Worm (Caenorhabditis elegans) whole organism, L4 larva: ENCODE measurements around the gene F59E11.2.

Source experiments
- F37D6.2 ChIP-seq: sonication (generic microtip); optimal IDR thresholded peaks from 2 replicates; lab custom pipeline; 2016; ENCODE audit warnings: mild to moderate bottlenecking, missing genetic modification characterization, missing compliant biosample characterization
- T26A8.4 ChIP-seq: fragments of 200-800 bp; sonication (Bioruptor generic); IDR thresholded peaks from 2 replicates; pipeline ENCODE4 v1.3.6; 2022; ENCODE audit warnings: missing genetic modification characterization, missing compliant biosample characterization
- Y75B8A.6 ChIP-seq: fragments of 200-800 bp; sonication (Bioruptor generic); IDR thresholded peaks from 2 replicates; pipeline ENCODE4 v1.3.6; 2022; ENCODE audit warnings: missing genetic modification reagents, missing genetic modification characterization, missing compliant biosample characterization
- aha-1 ChIP-seq: fragments of 150-350 bp; peaks from one replicate; lab custom pipeline; 2014; ENCODE audit warnings: missing biosample characterization, missing genetic modification characterization
- ceh-62 ChIP-seq: sonication (generic microtip); optimal IDR thresholded peaks from 2 replicates; lab custom pipeline; 2017; ENCODE audit warnings: missing biosample characterization, missing genetic modification characterization
- ceh-82 ChIP-seq: sonication (generic microtip); optimal IDR thresholded peaks from 2 replicates; lab custom pipeline; 2017; ENCODE audit warnings: missing biosample characterization, missing genetic modification characterization
- ces-1 ChIP-seq: fragments of 150-350 bp; sonication (generic microtip); optimal IDR thresholded peaks from 4 replicates; lab custom pipeline; 2014; ENCODE audit warnings: missing biosample characterization, missing genetic modification reagents, missing genetic modification characterization
- ctbp-1 ChIP-seq: fragments of 200-800 bp; sonication (Bioruptor generic); IDR thresholded peaks from 2 replicates; pipeline ENCODE4 v1.3.6; 2022; ENCODE audit warnings: missing genetic modification reagents, missing genetic modification characterization, missing compliant biosample characterization
- daf-16 ChIP-seq, 3 experiments: sonication (generic microtip); optimal IDR thresholded peaks; 2 replicates each; lab custom pipeline; 2016 to 2017; ENCODE audit warnings: missing genetic modification characterization in 3 of 3, missing genetic modification reagents in 3 of 3, mild to moderate bottlenecking in 2 of 3, missing compliant biosample characterization in 2 of 3, missing biosample characterization in 1 of 3, moderate library complexity in 1 of 3
- duxl-1 ChIP-seq: sonication (generic microtip); optimal IDR thresholded peaks from 2 replicates; lab custom pipeline; 2016; ENCODE audit warnings: mild to moderate bottlenecking, missing genetic modification characterization, moderate library complexity, missing compliant biosample characterization; ENCODE audit not compliant: poor library complexity
- fkh-10 ChIP-seq: fragments of 150-350 bp; optimal IDR thresholded peaks from 2 replicates; lab custom pipeline; 2014; ENCODE audit warnings: missing biosample characterization, missing genetic modification reagents, missing genetic modification characterization
- hif-1 ChIP-seq, 2 experiments: sonication (generic microtip); optimal IDR thresholded peaks; 2 replicates each; lab custom pipeline; 2016 to 2017; ENCODE audit warnings: missing compliant biosample characterization in 2 of 2, missing genetic modification characterization in 2 of 2, missing genetic modification reagents in 2 of 2, missing genotype in 2 of 2, mild to moderate bottlenecking in 1 of 2
- hlh-11 ChIP-seq: fragments of 200-800 bp; sonication (Bioruptor generic); optimal IDR thresholded peaks from 2 replicates; lab custom pipeline; 2018; ENCODE audit warnings: mild to moderate bottlenecking, missing genetic modification characterization, missing compliant biosample characterization
- lin-1 ChIP-seq: fragments of 200-800 bp; sonication (Bioruptor generic); IDR thresholded peaks from 2 replicates; pipeline ENCODE4 v1.3.6; 2022; ENCODE audit warnings: missing genetic modification reagents, missing genetic modification characterization, missing compliant biosample characterization
- lin-13 ChIP-seq: fragments of 150-350 bp; optimal IDR thresholded peaks from 2 replicates; lab custom pipeline; 2014; ENCODE audit warnings: missing biosample characterization, missing genetic modification reagents, missing genetic modification characterization
- mdl-1 ChIP-seq, 2 experiments: fragments of 150-350 bp in 1 of 2; sonication (generic microtip) in 1 of 2; optimal IDR thresholded peaks; 2 replicates each; lab custom pipeline; 2014 to 2017; ENCODE audit warnings: missing biosample characterization in 2 of 2, missing genetic modification characterization in 2 of 2
- mdt-29 ChIP-seq: fragments of 200-800 bp; sonication (Bioruptor generic); IDR thresholded peaks from 2 replicates; pipeline ENCODE4 v1.3.6; 2022; ENCODE audit warnings: missing genetic modification reagents, missing genetic modification characterization, missing compliant biosample characterization
- mxl-3 ChIP-seq: fragments of 200-800 bp; sonication (Bioruptor generic); optimal IDR thresholded peaks from 2 replicates; lab custom pipeline; 2018; ENCODE audit warnings: mild to moderate bottlenecking, missing genetic modification characterization, missing compliant biosample characterization
- nhr-25 ChIP-seq: sonication (generic microtip); optimal IDR thresholded peaks from 2 replicates; lab custom pipeline; 2017; ENCODE audit warnings: missing genetic modification characterization, mild to moderate bottlenecking, missing compliant biosample characterization, antibody characterized with exemption, moderate library complexity, borderline replicate concordance; ENCODE audit not compliant: insufficient read depth
- nhr-28 ChIP-seq: fragments of 150-350 bp; optimal IDR thresholded peaks from 2 replicates; lab custom pipeline; 2014; ENCODE audit warnings: missing biosample characterization, missing genetic modification characterization
- nhr-42 ChIP-seq: fragments of 200-800 bp; sonication (Bioruptor generic); IDR thresholded peaks from 2 replicates; pipeline ENCODE4 v1.3.6; 2022; ENCODE audit warnings: missing genetic modification characterization, missing compliant biosample characterization
- nhr-48 ChIP-seq: sonication (generic microtip); optimal IDR thresholded peaks from 2 replicates; lab custom pipeline; 2016; ENCODE audit warnings: mild to moderate bottlenecking, missing genetic modification characterization, missing compliant biosample characterization
- nhr-6 ChIP-seq: fragments of 150-350 bp; optimal IDR thresholded peaks from 2 replicates; lab custom pipeline; 2014; ENCODE audit warnings: missing biosample characterization, missing genetic modification characterization
- pha-4 ChIP-seq, 2 experiments: fragments of 150-350 bp in 1 of 2; fragments of 200-800 bp in 1 of 2; sonication (Bioruptor generic) in 1 of 2; IDR thresholded peaks in 1 of 2; optimal IDR thresholded peaks in 1 of 2; 2 replicates each; pipeline versions ENCODE4 v1.3.6 to Lab custom; 2014 to 2022; ENCODE audit warnings: missing genetic modification characterization in 2 of 2, missing genetic modification reagents in 2 of 2, missing biosample characterization in 1 of 2, missing compliant biosample characterization in 1 of 2
- php-3 ChIP-seq: fragments of 200-800 bp; sonication (Bioruptor generic); IDR thresholded peaks from 2 replicates; pipeline ENCODE4 v1.3.6; 2022; ENCODE audit warnings: missing genetic modification reagents, missing genetic modification characterization, missing compliant biosample characterization
- rbr-2 ChIP-seq: sonication (generic microtip); optimal IDR thresholded peaks from 2 replicates; lab custom pipeline; 2016; ENCODE audit warnings: missing genotype, missing genetic modification characterization, missing compliant biosample characterization
- set-16 ChIP-seq: fragments of 200-800 bp; sonication (Bioruptor generic); IDR thresholded peaks from 2 replicates; pipeline ENCODE4 v1.3.6; 2022; ENCODE audit warnings: missing genetic modification reagents, missing genetic modification characterization, missing compliant biosample characterization
- snpc-1.2 ChIP-seq: fragments of 200-800 bp; sonication (Bioruptor generic); IDR thresholded peaks from 2 replicates; pipeline ENCODE4 v1.3.6; 2022; ENCODE audit warnings: missing genetic modification reagents, missing genetic modification characterization, missing compliant biosample characterization
- spr-1 ChIP-seq: sonication (generic microtip); optimal IDR thresholded peaks from 2 replicates; lab custom pipeline; 2016; ENCODE audit warnings: mild to moderate bottlenecking, missing genetic modification characterization, missing compliant biosample characterization
- tra-1 ChIP-seq: fragments of 200-800 bp; sonication (Bioruptor generic); IDR thresholded peaks from 2 replicates; pipeline ENCODE4 v1.3.6; 2022; ENCODE audit warnings: missing genetic modification reagents, missing genetic modification characterization, missing compliant biosample characterization
- unc-62 ChIP-seq, 3 experiments: fragments of 150-350 bp in 1 of 3; sonication (generic microtip); optimal IDR thresholded peaks in 2 of 3; peaks in 1 of 3; 1 replicate in 1 of 3; 2 replicates in 2 of 3; lab custom pipeline; 2014 to 2017; ENCODE audit warnings: missing biosample characterization in 3 of 3, missing genetic modification characterization in 3 of 3, missing genetic modification reagents in 3 of 3, missing genotype in 1 of 3
- zfp-3 ChIP-seq: fragments of 200-800 bp; sonication (Bioruptor generic); conservative IDR thresholded peaks from 2 replicates; pipeline ENCODE4 v1.3.6; 2022; ENCODE audit warnings: missing genetic modification reagents, missing genetic modification characterization, missing compliant biosample characterization

F59E11.2 gene

DNA sequence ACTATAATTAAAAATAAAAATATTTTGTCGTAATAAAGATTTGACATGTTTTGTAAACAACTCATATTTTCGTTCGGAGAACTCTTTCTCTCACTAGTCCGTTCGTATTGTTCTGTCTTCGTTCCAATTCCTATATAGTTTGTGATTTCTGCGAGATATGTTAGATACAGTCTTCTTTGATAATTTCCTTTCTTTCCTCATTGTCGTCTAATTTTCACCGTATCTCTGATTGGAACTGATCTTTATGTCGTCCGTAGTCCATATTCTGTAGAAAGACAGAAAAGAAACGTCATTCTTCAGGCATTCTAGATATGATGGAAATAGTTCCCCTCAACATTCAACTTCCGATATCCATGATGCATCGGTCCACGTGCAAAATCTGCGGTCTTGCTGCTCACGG, 43.6 kb downstream of the F59E11.2 start, which contains the start of gene nhr-30:
nhr-30 (plus strand) TSS at position 301 of the 400 bp plus-strand sequence.
- TF ChIP-seq ceh-82 (tag; lab: Kevin White, UChicago) (no peak), unc-62 (GFP tag; optimal IDR thresholded peaks at IDR 0.05 in 1 of 2; lab: Kevin White, UChicago) (peak in 1 of 2 experiments; percentile 1), unc-62 (tag; optimal IDR thresholded peaks at IDR 0.05; lab: Kevin White, UChicago) (no peak), ces-1 (GFP tag; lab: Kevin White, UChicago) (no peak)

DNA sequence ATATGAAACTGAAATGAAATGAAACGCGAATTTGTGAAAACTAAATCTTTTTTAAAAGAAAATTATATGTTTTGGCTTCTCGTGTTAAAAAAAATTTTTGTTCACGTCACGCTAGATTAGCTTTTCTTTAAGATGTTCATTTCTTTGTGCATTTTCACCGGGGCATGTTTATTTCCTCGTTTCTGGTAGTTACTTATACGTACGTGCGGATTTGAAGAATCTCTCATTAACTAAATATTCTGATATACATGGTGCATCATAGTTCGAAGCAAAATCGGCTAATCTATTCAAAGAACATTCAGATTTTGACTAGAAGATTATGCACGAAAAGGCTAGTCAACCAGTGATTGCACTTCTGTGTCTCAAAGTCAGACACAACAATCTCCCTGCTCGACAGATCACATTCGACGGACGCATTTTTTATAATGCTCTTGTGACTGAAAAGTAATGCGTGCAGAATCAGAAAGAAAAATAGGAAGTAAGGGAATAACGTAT, 46.3 kb downstream of the F59E11.2 start, which contains the start of gene C25E10.17:
C25E10.17 (minus strand) TSS at position 51 of the 495 bp plus-strand sequence.
- TF ChIP-seq pha-4 (GFP tag; IDR thresholded peaks at IDR 0.05; lab: Robert Waterston, UW) = no peak
- TF ChIP-seq pha-4 (tag; optimal IDR thresholded peaks at IDR 0.05; lab: Kevin White, UChicago) = no peak
- TF ChIP-seq aha-1 (tag; lab: Kevin White, UChicago) = peak; percentile 92

DNA sequence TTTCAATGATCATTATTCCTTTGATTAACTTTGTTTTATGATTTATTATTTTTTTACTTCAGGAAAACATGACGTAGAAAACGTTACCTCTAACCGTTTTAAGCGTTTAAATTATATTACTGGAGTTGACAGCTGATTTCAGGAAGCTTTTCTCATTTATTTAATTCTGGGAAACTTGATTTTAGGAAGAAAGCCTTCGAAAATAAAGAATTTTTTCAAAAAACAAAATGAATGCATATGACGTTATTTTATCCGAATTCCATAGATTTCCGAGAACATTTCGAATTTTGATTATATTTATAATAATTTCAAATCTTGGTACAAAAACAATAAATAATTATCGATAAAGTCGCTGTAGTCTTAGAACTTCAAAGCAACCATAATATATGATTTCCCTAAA, 48.0 kb downstream of the F59E11.2 start:
- TF ChIP-seq tra-1 (GFP tag; lab: Robert Waterston, UW) = no peak
- no peak for TF ChIP-seq daf-16 (GFP tag; optimal IDR thresholded peaks at IDR 0.05; lab: Kevin White, UChicago)
- no peak for TF ChIP-seq daf-16 (tag; optimal IDR thresholded peaks at IDR 0.05; lab: Kevin White, UChicago)
- TF ChIP-seq hif-1 (tag; optimal IDR thresholded peaks at IDR 0.05; lab: Kevin White, UChicago) = no peak
- TF ChIP-seq mxl-3 = no peak
- no peak for TF ChIP-seq nhr-48 (tag; lab: Kevin White, UChicago)
- TF ChIP-seq F37D6.2 (tag; lab: Kevin White, UChicago) = no peak
- TF ChIP-seq fkh-10 (GFP tag; lab: Kevin White, UChicago) = no peak
- TF ChIP-seq nhr-42 (GFP tag; lab: Robert Waterston, UW) = no peak
- no peak for TF ChIP-seq nhr-28
- no peak for TF ChIP-seq ceh-62 (tag; lab: Kevin White, UChicago)
- no peak for TF ChIP-seq php-3
- no peak for TF ChIP-seq rbr-2 (tag; lab: Kevin White, UChicago)
- no peak for TF ChIP-seq lin-1 (GFP tag; lab: Robert Waterston, UW)
- TF ChIP-seq set-16 = no peak
- TF ChIP-seq zfp-3 (GFP tag; lab: Robert Waterston, UW) = no peak
- no peak for TF ChIP-seq mdl-1 (tag; optimal IDR thresholded peaks at IDR 0.05; lab: Kevin White, UChicago)
- no peak for TF ChIP-seq ctbp-1 (GFP tag; lab: Robert Waterston, UW)
- TF ChIP-seq, all 104 proteins: peak for 0

DNA sequence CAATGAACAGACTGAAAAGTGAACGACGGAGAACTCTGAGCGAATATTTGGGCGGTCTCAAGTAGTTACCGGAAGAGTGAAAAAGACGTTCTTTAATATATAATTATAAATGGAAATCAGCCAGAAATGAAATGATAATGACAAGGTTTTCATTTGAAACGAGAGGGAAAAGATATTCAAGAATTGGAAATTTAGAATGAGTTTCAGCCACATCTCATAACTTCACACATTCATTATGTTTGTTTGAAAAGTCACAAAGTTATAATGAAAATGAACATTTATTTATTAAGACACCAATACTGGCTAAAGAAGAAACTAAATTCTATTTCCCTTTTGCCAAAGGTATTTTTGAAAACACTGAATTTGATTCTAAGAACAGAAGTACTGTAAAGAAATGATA, 49.8 kb downstream of the F59E11.2 start, which contains the start of gene C25E10.7:
C25E10.7 (minus strand) TSS at position 101 of the 400 bp plus-strand sequence.
- TF ChIP-seq duxl-1 (tag; lab: Kevin White, UChicago) (no peak), nhr-6 (tag; lab: Kevin White, UChicago) (no peak), T26A8.4 (GFP tag; lab: Robert Waterston, UW) (no peak), snpc-1.2 (GFP tag; lab: Robert Waterston, UW) (no peak), hlh-11 (no peak), spr-1 (no peak), Y75B8A.6 (no peak), nhr-25 (tag; lab: Kevin White, UChicago) (no peak), unc-62 (GFP tag; optimal IDR thresholded peaks at IDR 0.05 in 1 of 2; lab: Kevin White, UChicago) (no peak), unc-62 (tag; optimal IDR thresholded peaks at IDR 0.05; lab: Kevin White, UChicago) (no peak), nhr-42 (GFP tag; lab: Robert Waterston, UW) (no peak), mdt-29 (GFP tag; lab: Robert Waterston, UW) (no peak), lin-13 (GFP tag; lab: Kevin White, UChicago) (no peak)
